Fruit fly (Drosophila melanogaster): ENCODE results near the gene Amt.

Amt gene

DNA sequence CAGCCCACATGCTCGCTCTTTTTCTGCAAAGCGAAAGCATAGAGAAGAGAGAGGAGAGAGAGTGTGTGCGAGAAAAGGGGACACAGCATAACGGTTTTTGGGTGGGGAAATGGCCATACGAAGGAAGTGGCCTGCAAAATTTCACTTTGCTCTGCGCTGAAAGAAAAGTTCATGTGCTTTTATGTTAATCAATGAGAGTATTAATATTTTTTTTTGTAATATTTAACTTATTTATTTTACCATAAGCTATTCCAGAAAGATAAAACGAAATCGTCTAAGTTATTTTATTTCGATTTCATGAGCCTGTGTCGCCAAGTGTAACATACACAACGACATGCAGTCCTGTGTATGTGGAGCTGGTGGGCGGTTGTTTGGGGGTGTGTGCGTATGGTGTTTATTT is 1.5 kb upstream of the Amt start:
- TF ChIP-seq Hnf4 (GFP tag; optimal IDR thresholded peaks at IDR 0.05): no peak
- no peak for TF ChIP-seq Mio (GFP tag; optimal IDR thresholded peaks at IDR 0.05)
- TF ChIP-seq rgr (GFP tag; optimal IDR thresholded peaks at IDR 0.05): no peak
- TF ChIP-seq dmrt93B (GFP tag; optimal IDR thresholded peaks at IDR 0.05): no peak
- TF ChIP-seq sage (GFP tag; optimal IDR thresholded peaks at IDR 0.05): no peak
- TF ChIP-seq fru (GFP tag; optimal IDR thresholded peaks at IDR 0.05): peak; percentile 60
- no peak for TF ChIP-seq h (GFP tag; optimal IDR thresholded peaks at IDR 0.05)
- TF ChIP-seq CrebA (GFP tag; optimal IDR thresholded peaks at IDR 0.05; ENCODE audit: borderline replicate concordance): no peak
- no peak for TF ChIP-seq pan (optimal IDR thresholded peaks at IDR 0.05)
- TF ChIP-seq N (GFP tag; optimal IDR thresholded peaks at IDR 0.05): no peak
- TF ChIP-seq br (GFP tag; optimal IDR thresholded peaks at IDR 0.05): peak; percentile 14
- no peak for TF ChIP-seq CG9705 (GFP tag; optimal IDR thresholded peaks at IDR 0.05)
- no peak for TF ChIP-seq woc (GFP tag; optimal IDR thresholded peaks at IDR 0.05)
- TF ChIP-seq foxo (GFP tag; optimal IDR thresholded peaks at IDR 0.05): no peak
- TF ChIP-seq Rel (GFP tag; optimal IDR thresholded peaks at IDR 0.05): no peak
- no peak for TF ChIP-seq Rel (tag; optimal IDR thresholded peaks at IDR 0.05)
- TF ChIP-seq Myc (optimal IDR thresholded peaks at IDR 0.05): no peak
- peak; percentile 11 for TF ChIP-seq Dif (GFP tag; optimal IDR thresholded peaks at IDR 0.05; ENCODE audit: partially characterized antibody)
- peak; percentile 61 for TF ChIP-seq HLH106 (tag; optimal IDR thresholded peaks at IDR 0.05)
- no peak for TF ChIP-seq dl (GFP tag; optimal IDR thresholded peaks at IDR 0.05; ENCODE audit: insufficient read depth in 1 of 2, partially characterized antibody in 2 of 2)
- peak; percentile 55 for TF ChIP-seq OdsH (GFP tag; optimal IDR thresholded peaks at IDR 0.05)
- peak; percentile 61 for TF ChIP-seq psq (GFP tag; optimal IDR thresholded peaks at IDR 0.05)
- TF ChIP-seq CG32264 (GFP tag; optimal IDR thresholded peaks at IDR 0.05): no peak
- no peak for TF ChIP-seq Sp1 (GFP tag; optimal IDR thresholded peaks at IDR 0.05)
- TF ChIP-seq tai (GFP tag; optimal IDR thresholded peaks at IDR 0.05): no peak
- TF ChIP-seq usp (GFP tag; optimal IDR thresholded peaks at IDR 0.05): no peak
- TF ChIP-seq Vsx2 (GFP tag; optimal IDR thresholded peaks at IDR 0.05; ENCODE audit: partially characterized antibody): no peak
- no peak for TF ChIP-seq Jra (GFP tag; optimal IDR thresholded peaks at IDR 0.05)
- no peak for TF ChIP-seq GATAd (GFP tag; optimal IDR thresholded peaks at IDR 0.05)
- peak; percentile 30 for TF ChIP-seq sv (GFP tag; optimal IDR thresholded peaks at IDR 0.05)
- no peak for TF ChIP-seq lola (GFP tag; optimal IDR thresholded peaks at IDR 0.05)
- TF ChIP-seq Abd-B (GFP tag; optimal IDR thresholded peaks at IDR 0.05): no peak
- TF ChIP-seq dsf (GFP tag; optimal IDR thresholded peaks at IDR 0.05; ENCODE audit: borderline replicate concordance): no peak
- TF ChIP-seq Hr78 (GFP tag; optimal IDR thresholded peaks at IDR 0.05): no peak
- TF ChIP-seq ey (GFP tag; optimal IDR thresholded peaks at IDR 0.05): peak; percentile 37
- TF ChIP-seq jim (GFP tag; optimal IDR thresholded peaks at IDR 0.05): no peak
- TF ChIP-seq Dfd (GFP tag; optimal IDR thresholded peaks at IDR 0.05): no peak
- TF ChIP-seq Hr83 (GFP tag; optimal IDR thresholded peaks at IDR 0.05; ENCODE audit: poor library complexity, severe bottlenecking): no peak
- no peak for TF ChIP-seq brk (GFP tag; optimal IDR thresholded peaks at IDR 0.05)

dm6 chr3R:15249735-15250134 is 798 bp upstream of the Amt start, which contains the start of gene CG42404:
Gene CG42404, plus strand, starts transcription at chr3R:15250094.
- TF ChIP-seq Dif (GFP tag; optimal IDR thresholded peaks at IDR 0.05; ENCODE audit: partially characterized antibody): no peak
- no peak for TF ChIP-seq rgr (GFP tag; optimal IDR thresholded peaks at IDR 0.05)
- TF ChIP-seq CrebA (GFP tag; optimal IDR thresholded peaks at IDR 0.05; ENCODE audit: borderline replicate concordance): no peak
- TF ChIP-seq psq (GFP tag; optimal IDR thresholded peaks at IDR 0.05): no peak
- TF ChIP-seq OdsH (GFP tag; optimal IDR thresholded peaks at IDR 0.05): no peak
- TF ChIP-seq lola (GFP tag; optimal IDR thresholded peaks at IDR 0.05): no peak
- TF ChIP-seq N (GFP tag; optimal IDR thresholded peaks at IDR 0.05): no peak
- no peak for TF ChIP-seq usp (GFP tag; optimal IDR thresholded peaks at IDR 0.05)
- TF ChIP-seq Hr83 (GFP tag; optimal IDR thresholded peaks at IDR 0.05; ENCODE audit: poor library complexity, severe bottlenecking): no peak
- no peak for TF ChIP-seq tai (GFP tag; optimal IDR thresholded peaks at IDR 0.05)
- no peak for TF ChIP-seq sv (GFP tag; optimal IDR thresholded peaks at IDR 0.05)

dm6 chr3R:15246601-15247000 is 2.3 kb downstream of the Amt start:
- TF ChIP-seq OdsH (GFP tag; optimal IDR thresholded peaks at IDR 0.05) (no peak), Hr78 (GFP tag; optimal IDR thresholded peaks at IDR 0.05) (no peak), Jra (GFP tag; optimal IDR thresholded peaks at IDR 0.05) (peak; percentile 9), br (GFP tag; optimal IDR thresholded peaks at IDR 0.05) (peak; percentile 4), foxo (GFP tag; optimal IDR thresholded peaks at IDR 0.05) (peak in 1 of 2 experiments; percentile 22), ey (GFP tag; optimal IDR thresholded peaks at IDR 0.05) (no peak), Rel (GFP tag; optimal IDR thresholded peaks at IDR 0.05) (no peak), Rel (tag; optimal IDR thresholded peaks at IDR 0.05) (peak; percentile 98), psq (GFP tag; optimal IDR thresholded peaks at IDR 0.05) (no peak), Sp1 (GFP tag; optimal IDR thresholded peaks at IDR 0.05) (peak; percentile 8), h (GFP tag; optimal IDR thresholded peaks at IDR 0.05) (peak; percentile 7)

Measured in whole organism, wandering third instar larva.